Worm (Caenorhabditis elegans): ENCODE data around the gene Y51H4A.941.
"Not testable (repeated sequence)": the region's sequence is repeated elsewhere in the genome, so short reads cannot be mapped to it uniquely, and the experiment has no call there.

DNA sequence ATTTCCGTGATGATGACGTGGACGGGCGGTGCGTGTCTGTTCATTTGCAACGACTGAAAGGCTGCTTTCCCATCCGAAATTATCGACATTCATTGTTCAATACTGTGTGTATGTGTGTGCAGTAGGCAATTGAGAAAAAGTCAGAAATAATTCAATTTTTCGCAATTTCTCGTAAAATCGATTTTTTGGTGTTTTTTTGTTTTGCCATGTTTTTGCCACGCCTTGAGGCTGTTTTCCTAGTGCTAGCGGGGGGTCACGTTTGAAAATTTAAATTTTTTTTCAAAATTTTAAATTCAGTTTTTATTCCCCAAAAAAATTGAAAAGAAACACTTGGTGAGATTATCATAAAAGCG lies 48.3 kb downstream of the Y51H4A.941 start, which contains the start of gene Y51H4A.13:
- TF ChIP-seq med-1 (GFP tag; optimal IDR thresholded peaks at IDR 0.05; ENCODE audit: insufficient read depth); ztf-29 (GFP tag; IDR thresholded peaks at IDR 0.05); tab-1 (GFP tag; IDR thresholded peaks at IDR 0.05); flt-1 (GFP tag; IDR thresholded peaks at IDR 0.05); T22C8.4 (GFP tag; IDR thresholded peaks at IDR 0.05): not testable (repeated sequence)

All from whole organism, midembryonic.